Fruit fly (Drosophila melanogaster) whole organism, larva: ENCODE measurements around the gene CG5639.

ENCODE experiments used
- noc ChIP-seq: fragments of 200-800 bp; sonication (Bioruptor generic); optimal IDR thresholded peaks from 3 replicates; lab custom pipeline; 2019; ENCODE audit warnings: missing biosample characterization, mild to moderate bottlenecking, missing genetic modification characterization, moderate library complexity

Gene CG5639

dm6 chr3R:27595979-27596378, at the start of gene CG5639:
Gene CG5639, minus strand, starts transcription at chr3R:27596130.
- TF ChIP-seq noc (tag; lab: Kevin White, UChicago), result no peak

- no peak for TF ChIP-seq noc (tag; lab: Kevin White, UChicago)
Measured at dm6 chr3R:27643080-27643479, 47.1 kb upstream of the CG5639 start.

- TF ChIP-seq noc (tag; lab: Kevin White, UChicago), result no peak
Measured at dm6 chr3R:27637264-27637860, 41.4 kb upstream of the CG5639 start.

- TF ChIP-seq noc (tag; lab: Kevin White, UChicago), result no peak
Measured at dm6 chr3R:27636720-27637119, 40.8 kb upstream of the CG5639 start.

- TF ChIP-seq noc (tag; lab: Kevin White, UChicago), result peak; percentile 100
Measured at dm6 chr3R:27636010-27636584, 40.2 kb upstream of the CG5639 start, which contains the start of the genes CG5611 and Mtl. Gene CG5611, minus strand, starts transcription at chr3R:27636060. Gene Mtl, plus strand, starts transcription at chr3R:27636412.

- no peak for TF ChIP-seq noc (tag; lab: Kevin White, UChicago)
Measured at dm6 chr3R:27625911-27626310, 30.0 kb upstream of the CG5639 start, which contains the start of gene CG5612. Gene CG5612, minus strand, starts transcription at chr3R:27626011.

- TF ChIP-seq noc (tag; lab: Kevin White, UChicago), result no peak
Measured at dm6 chr3R:27622993-27623392, 27.1 kb upstream of the CG5639 start.

dm6 chr3R:27621861-27622260, 25.9 kb upstream of the CG5639 start:
- no peak for TF ChIP-seq noc (tag; lab: Kevin White, UChicago)

- TF ChIP-seq noc (tag; lab: Kevin White, UChicago), result no peak
Measured at dm6 chr3R:27616493-27616892, 20.6 kb upstream of the CG5639 start.

dm6 chr3R:27613814-27614213, 17.9 kb upstream of the CG5639 start:
- no peak for TF ChIP-seq noc (tag; lab: Kevin White, UChicago)

dm6 chr3R:27610622-27611021, 14.7 kb upstream of the CG5639 start:
- no peak for TF ChIP-seq noc (tag; lab: Kevin White, UChicago)

- TF ChIP-seq noc (tag; lab: Kevin White, UChicago), result no peak
Measured at dm6 chr3R:27609118-27610042, 13.4 kb upstream of the CG5639 start.

- no peak for TF ChIP-seq noc (tag; lab: Kevin White, UChicago)
Measured at dm6 chr3R:27608536-27608935, 12.6 kb upstream of the CG5639 start.

- TF ChIP-seq noc (tag; lab: Kevin White, UChicago), result no peak
Measured at dm6 chr3R:27608000-27608399, 12.1 kb upstream of the CG5639 start.

dm6 chr3R:27607218-27607929, 11.4 kb upstream of the CG5639 start, which contains the start of the genes dsd and Tusp:
Gene dsd, minus strand, starts transcription at chr3R:27607396.
Gene Tusp, plus strand, starts transcription at chr3R:27607879.
- TF ChIP-seq noc (tag; lab: Kevin White, UChicago), result peak; percentile 63
